Worm (Caenorhabditis elegans) whole organism, L1 larva: Measurements from ENCODE around the gene copb-1.

ENCODE experiments used
- C34B4.2 ChIP-seq: sonication (generic microtip); optimal IDR thresholded peaks from 2 replicates; lab custom pipeline; 2017; ENCODE audit warnings: mild to moderate bottlenecking, missing genetic modification characterization, missing compliant biosample characterization
- efl-1 ChIP-seq, 4 experiments: fragments of 150-350 bp; optimal IDR thresholded peaks in 3 of 4; peaks in 1 of 4; 1 replicate in 1 of 4; 2 replicates in 3 of 4; lab custom pipeline; 2014; ENCODE audit warnings: missing biosample characterization in 2 of 4, missing genetic modification characterization in 2 of 4, missing genetic modification reagents in 2 of 4
- elt-2 ChIP-seq: sonication (generic microtip); optimal IDR thresholded peaks from 2 replicates; lab custom pipeline; 2016; ENCODE audit warnings: missing genetic modification characterization, mild to moderate bottlenecking, inconsistent platforms, missing compliant biosample characterization, missing genetic modification reagents
- elt-3 ChIP-seq, 6 experiments: fragments of 150-350 bp in 1 of 6; sonication (generic microtip); optimal IDR thresholded peaks; 2 replicates each; lab custom pipeline; 2017 to 2018; ENCODE audit warnings: missing biosample characterization in 6 of 6, missing genetic modification characterization in 6 of 6, inconsistent platforms in 1 of 6
- nhr-11 ChIP-seq: fragments of 150-350 bp; optimal IDR thresholded peaks from 2 replicates; lab custom pipeline; 2014; ENCODE audit warnings: missing biosample characterization, missing genetic modification characterization
- nhr-237 ChIP-seq: fragments of 150-350 bp; optimal IDR thresholded peaks from 2 replicates; lab custom pipeline; 2014; ENCODE audit warnings: missing biosample characterization, missing genetic modification characterization
- skn-1 ChIP-seq: fragments of 150-350 bp; optimal IDR thresholded peaks from 2 replicates; lab custom pipeline; 2014; ENCODE audit warnings: missing biosample characterization, missing genetic modification characterization

ce11 chrII:3038453-3038909 is 40.1 kb upstream of the copb-1 start, which contains the start of the genes B0454.26 and B0454.5:
- TF ChIP-seq nhr-237 (tag; lab: Kevin White, UChicago), result no peak
- TF ChIP-seq C34B4.2, result no peak
- no peak for TF ChIP-seq elt-3 (tag; optimal IDR thresholded peaks at IDR 0.05; lab: Kevin White, UChicago)
- TF ChIP-seq skn-1, result no peak
- no peak for TF ChIP-seq efl-1 (optimal IDR thresholded peaks at IDR 0.05; lab: Kevin White, UChicago)
- TF ChIP-seq efl-1 (GFP tag; optimal IDR thresholded peaks at IDR 0.05 in 1 of 2; lab: Kevin White, UChicago), result peak in 1 of 2 experiments; percentile 2
- no peak for TF ChIP-seq elt-2 (tag; lab: Kevin White, UChicago)
- no peak for TF ChIP-seq nhr-11 (tag; lab: Kevin White, UChicago)
